Worm (Caenorhabditis elegans): Measurements from ENCODE around the gene pqn-71.

ce11 chrV:15483563-15483962, 18.1 kb downstream of the pqn-71 start:
- TF ChIP-seq nhr-237 (tag; optimal IDR thresholded peaks at IDR 0.05) (no peak), ceh-9 (tag; optimal IDR thresholded peaks at IDR 0.05) (no peak), hmg-11 (tag; optimal IDR thresholded peaks at IDR 0.05) (no peak), nhr-77 (tag; optimal IDR thresholded peaks at IDR 0.05) (no peak), ZK546.5 (tag; optimal IDR thresholded peaks at IDR 0.05) (no peak), elt-2 (tag; optimal IDR thresholded peaks at IDR 0.05) (peak; percentile 25), snpc-4 (tag; optimal IDR thresholded peaks at IDR 0.05) (no peak), ceh-82 (tag; optimal IDR thresholded peaks at IDR 0.05) (no peak), fos-1 (tag; optimal IDR thresholded peaks at IDR 0.05) (no peak), ama-1 (optimal IDR thresholded peaks at IDR 0.05) (no peak), lin-39 (tag; optimal IDR thresholded peaks at IDR 0.05) (no peak), ztf-4 (tag; optimal IDR thresholded peaks at IDR 0.05) (no peak)
